Fruit fly (Drosophila melanogaster) whole organism, embryonic: Measurements from ENCODE around the gene GatB.

Experiments
- Asciz ChIP-seq: fragments of 200-800 bp; sonication (Bioruptor generic); optimal IDR thresholded peaks from 2 replicates; lab custom pipeline; 2017; ENCODE audit warnings: missing biosample characterization, mild to moderate bottlenecking, missing genetic modification characterization, missing genetic modification reagents
- Bdp1 ChIP-seq: fragments of 200-800 bp; sonication (Bioruptor generic); optimal IDR thresholded peaks from 3 replicates; lab custom pipeline; 2016; ENCODE audit warnings: missing biosample characterization, missing genetic modification characterization
- Blimp-1 ChIP-seq: fragments of 200-800 bp; sonication (Bioruptor generic); optimal IDR thresholded peaks from 3 replicates; lab custom pipeline; 2018; ENCODE audit warnings: missing biosample characterization, missing genetic modification characterization, mild to moderate bottlenecking, moderate library complexity, missing genetic modification reagents
- CG10366 ChIP-seq: fragments of 200-800 bp; sonication (Bioruptor generic); IDR thresholded peaks from 2 replicates; pipeline ENCODE4 v1.3.6; 2022; ENCODE audit warnings: missing biosample characterization, missing genetic modification characterization
- CG11093 ChIP-seq: fragments of 200-800 bp; sonication (Bioruptor generic); IDR thresholded peaks from 3 replicates; pipeline ENCODE4 v1.3.6; 2022; ENCODE audit warnings: missing biosample characterization, missing genetic modification characterization
- CG11247 ChIP-seq: fragments of 200-800 bp; sonication (Bioruptor generic); IDR thresholded peaks from 2 replicates; pipeline ENCODE4 v1.3.6; 2022; ENCODE audit warnings: missing biosample characterization, missing genetic modification characterization
- CG11723 ChIP-seq: fragments of 200-800 bp; sonication (Bioruptor generic); optimal IDR thresholded peaks from 2 replicates; lab custom pipeline; 2017; ENCODE audit warnings: missing biosample characterization, mild to moderate bottlenecking, missing genetic modification characterization
- CG12659 ChIP-seq: fragments of 200-800 bp; sonication (Bioruptor generic); optimal IDR thresholded peaks from 3 replicates; lab custom pipeline; 2017; ENCODE audit warnings: mild to moderate bottlenecking, missing biosample characterization, missing genetic modification reagents, missing genetic modification characterization
- CG14667 ChIP-seq: fragments of 200-800 bp; sonication (Bioruptor generic); IDR thresholded peaks from 2 replicates; pipeline ENCODE4 v1.3.6; 2022; ENCODE audit warnings: missing biosample characterization, missing genetic modification characterization
- CG14710 ChIP-seq: fragments of 200-800 bp; sonication (Bioruptor generic); optimal IDR thresholded peaks from 3 replicates; lab custom pipeline; 2019; ENCODE audit warnings: missing biosample characterization, mild to moderate bottlenecking, missing genetic modification characterization, moderate library complexity
- CG14860 ChIP-seq: fragments of 200-800 bp; sonication (Bioruptor generic); IDR thresholded peaks from 3 replicates; pipeline ENCODE4 v1.3.6; 2022; ENCODE audit warnings: missing biosample characterization, missing genetic modification characterization; ENCODE audit not compliant: partially characterized antibody
- CG1529 ChIP-seq: fragments of 200-800 bp; sonication (Bioruptor generic); optimal IDR thresholded peaks from 3 replicates; lab custom pipeline; 2018; ENCODE audit warnings: missing biosample characterization, missing genetic modification characterization
- CG17186 ChIP-seq: fragments of 200-800 bp; sonication (Bioruptor generic); optimal IDR thresholded peaks from 3 replicates; lab custom pipeline; 2017; ENCODE audit warnings: missing biosample characterization, missing genetic modification reagents, missing genetic modification characterization
- CG17361 ChIP-seq: fragments of 200-800 bp; sonication (Bioruptor generic); IDR thresholded peaks from 3 replicates; pipeline ENCODE4 v1.3.6; 2022; ENCODE audit warnings: missing biosample characterization, missing genetic modification characterization
- CG17802 ChIP-seq: fragments of 200-800 bp; sonication (Bioruptor generic); optimal IDR thresholded peaks from 2 replicates; lab custom pipeline; 2018; ENCODE audit warnings: missing biosample characterization, mild to moderate bottlenecking, missing genetic modification characterization, moderate library complexity
- CG1792 ChIP-seq: fragments of 200-800 bp; sonication (Bioruptor generic); optimal IDR thresholded peaks from 2 replicates; lab custom pipeline; 2016; ENCODE audit warnings: missing biosample characterization, missing genetic modification characterization
- CG2116 ChIP-seq: fragments of 200-800 bp; sonication (Bioruptor generic); optimal IDR thresholded peaks from 3 replicates; lab custom pipeline; 2018; ENCODE audit warnings: missing biosample characterization, mild to moderate bottlenecking, missing genetic modification characterization
- CG2712 ChIP-seq: fragments of 200-800 bp; optimal IDR thresholded peaks from 3 replicates; lab custom pipeline; 2019; ENCODE audit warnings: missing biosample characterization, mild to moderate bottlenecking, missing genetic modification characterization, moderate library complexity
- CG3065 ChIP-seq: fragments of 200-800 bp; sonication (Bioruptor generic); optimal IDR thresholded peaks from 2 replicates; lab custom pipeline; 2016; ENCODE audit warnings: missing biosample characterization, missing genetic modification characterization
- CG3838 ChIP-seq: fragments of 200-800 bp; sonication (Bioruptor generic); optimal IDR thresholded peaks from 3 replicates; lab custom pipeline; 2016; ENCODE audit warnings: missing biosample characterization, missing genetic modification characterization
- H2.0 ChIP-seq: fragments of 200-800 bp; sonication (Bioruptor generic); IDR thresholded peaks from 2 replicates; pipeline ENCODE4 v1.3.6; 2022; ENCODE audit warnings: missing biosample characterization, missing genetic modification characterization
- Hr3 ChIP-seq: fragments of 200-800 bp; sonication (Bioruptor generic); optimal IDR thresholded peaks from 3 replicates; lab custom pipeline; 2016; ENCODE audit warnings: missing biosample characterization, missing genetic modification characterization
- Ptx1 ChIP-seq: fragments of 200-800 bp; sonication (Bioruptor generic); IDR thresholded peaks from 2 replicates; pipeline ENCODE4 v1.3.6; 2022; ENCODE audit warnings: missing biosample characterization, missing genetic modification characterization
- Side ChIP-seq: fragments of 200-800 bp; sonication (Bioruptor generic); optimal IDR thresholded peaks from 2 replicates; lab custom pipeline; 2016; ENCODE audit warnings: missing biosample characterization, missing genetic modification characterization
- Six4 ChIP-seq: fragments of 200-800 bp; sonication (Bioruptor generic); optimal IDR thresholded peaks from 2 replicates; lab custom pipeline; 2016; ENCODE audit warnings: missing biosample characterization, missing genetic modification characterization
- Sox102F ChIP-seq: fragments of 200-800 bp; sonication (Bioruptor generic); optimal IDR thresholded peaks from 2 replicates; lab custom pipeline; 2018; ENCODE audit warnings: missing biosample characterization, mild to moderate bottlenecking, missing genetic modification characterization, moderate library complexity
- Xrp1 ChIP-seq: fragments of 200-800 bp; sonication (Bioruptor generic); IDR thresholded peaks from 2 replicates; pipeline ENCODE4 v1.3.6; 2022; ENCODE audit warnings: missing biosample characterization, missing genetic modification characterization
- ara ChIP-seq: fragments of 200-800 bp; sonication (Bioruptor generic); IDR thresholded peaks from 2 replicates; pipeline ENCODE4 v1.3.6; 2022; ENCODE audit warnings: missing biosample characterization, missing genetic modification characterization
- cwo ChIP-seq: fragments of 200-800 bp; sonication (Bioruptor generic); optimal IDR thresholded peaks from 3 replicates; lab custom pipeline; 2017; ENCODE audit warnings: missing biosample characterization, missing genetic modification characterization, mild to moderate bottlenecking, moderate library complexity, missing genetic modification reagents
- dati ChIP-seq: fragments of 200-800 bp; sonication (Bioruptor generic); IDR thresholded peaks from 2 replicates; pipeline ENCODE4 v1.3.6; 2022; ENCODE audit warnings: missing biosample characterization, missing genetic modification characterization
- dysf ChIP-seq: fragments of 200-800 bp; sonication (Bioruptor generic); IDR thresholded peaks from 3 replicates; pipeline ENCODE4 v1.3.6; 2022; ENCODE audit warnings: missing biosample characterization, missing genetic modification characterization
- ems ChIP-seq: fragments of 200-800 bp; sonication (Bioruptor generic); optimal IDR thresholded peaks from 3 replicates; lab custom pipeline; 2016; ENCODE audit warnings: missing biosample characterization, missing genetic modification characterization
- eve ChIP-seq, 2 experiments: fragments of >200 bp; optimal IDR thresholded peaks; 2 replicates each; lab custom pipeline; 2017; ENCODE audit warnings: missing biosample characterization in 2 of 2, missing genetic modification characterization in 2 of 2
- fd3F ChIP-seq: fragments of 200-800 bp; sonication (Bioruptor generic); optimal IDR thresholded peaks from 2 replicates; lab custom pipeline; 2018; ENCODE audit warnings: missing biosample characterization, mild to moderate bottlenecking, missing genetic modification characterization, moderate library complexity
- fu2 ChIP-seq: fragments of 200-800 bp; sonication (Bioruptor generic); optimal IDR thresholded peaks from 2 replicates; lab custom pipeline; 2016; ENCODE audit warnings: missing biosample characterization, missing genetic modification characterization
- gt ChIP-seq: fragments of 200-800 bp; sonication (Bioruptor generic); IDR thresholded peaks from 2 replicates; pipeline ENCODE4 v1.3.6; 2022; ENCODE audit warnings: missing biosample characterization, missing genetic modification characterization
- insv ChIP-seq, 2 experiments: fragments of 200-800 bp; sonication (Bioruptor generic); optimal IDR thresholded peaks; 3 replicates each; lab custom pipeline; 2016 to 2018; ENCODE audit warnings: missing biosample characterization in 2 of 2, missing genetic modification characterization in 2 of 2
- nau ChIP-seq: fragments of 200-800 bp; sonication (Bioruptor generic); optimal IDR thresholded peaks from 3 replicates; lab custom pipeline; 2017; ENCODE audit warnings: missing biosample characterization, mild to moderate bottlenecking, missing genetic modification characterization, missing genetic modification reagents
- sens-2 ChIP-seq: fragments of 200-800 bp; sonication (Bioruptor generic); IDR thresholded peaks from 2 replicates; pipeline ENCODE4 v1.3.6; 2022; ENCODE audit warnings: missing biosample characterization, missing genetic modification characterization
- sim ChIP-seq: fragments of 200-800 bp; sonication (Bioruptor generic); IDR thresholded peaks from 2 replicates; pipeline ENCODE4 v1.3.6; 2022; ENCODE audit warnings: missing biosample characterization, missing genetic modification characterization
- slp2 ChIP-seq: fragments of 200-800 bp; sonication (Bioruptor generic); optimal IDR thresholded peaks from 2 replicates; lab custom pipeline; 2016; ENCODE audit warnings: missing biosample characterization, missing genetic modification characterization
- sob ChIP-seq: fragments of 200-800 bp; sonication (Bioruptor generic); IDR thresholded peaks from 2 replicates; pipeline ENCODE4 v1.3.6; 2022; ENCODE audit warnings: missing biosample characterization, missing genetic modification characterization
- sqz ChIP-seq: fragments of 200-800 bp; sonication (Bioruptor generic); optimal IDR thresholded peaks from 3 replicates; lab custom pipeline; 2018; ENCODE audit warnings: missing biosample characterization, mild to moderate bottlenecking, missing genetic modification characterization
- stwl ChIP-seq: fragments of 200-800 bp; sonication (Bioruptor generic); optimal IDR thresholded peaks from 3 replicates; lab custom pipeline; 2018; ENCODE audit warnings: missing biosample characterization, mild to moderate bottlenecking, missing genetic modification characterization, moderate library complexity
- sug ChIP-seq: fragments of 200-800 bp; optimal IDR thresholded peaks from 2 replicates; lab custom pipeline; 2019; ENCODE audit warnings: missing biosample characterization, mild to moderate bottlenecking, missing genetic modification characterization, moderate library complexity
- ttk ChIP-seq: fragments of 200-800 bp; sonication (Bioruptor generic); IDR thresholded peaks from 2 replicates; pipeline ENCODE4 v2.1.2; 2022; ENCODE audit warnings: missing biosample characterization, missing genetic modification characterization
- twi ChIP-seq: fragments of 200-800 bp; optimal IDR thresholded peaks from 2 replicates; lab custom pipeline; 2019; ENCODE audit warnings: missing biosample characterization, mild to moderate bottlenecking, missing genetic modification characterization, moderate library complexity
- yki ChIP-seq: fragments of >200 bp; optimal IDR thresholded peaks from 3 replicates; lab custom pipeline; 2018
- z ChIP-seq: fragments of 200-800 bp; sonication (Bioruptor generic); IDR thresholded peaks from 3 replicates; pipeline ENCODE4 v1.3.6; 2022; ENCODE audit warnings: missing biosample characterization, missing genetic modification characterization

Gene GatB

dm6 chr3R:24099039-24100026 is 30.7 kb downstream of the GatB start (continued):
- TF ChIP-seq ems (peak; percentile 70), fu2 (GFP tag; lab: Kevin White, UChicago) (peak; percentile 69), CG10366 (GFP tag; lab: Robert Waterston, UW) (peak; percentile 87), gt (0 out of 2 replicates have a peak, but pooled peaks have one; percentile 17), CG3838 (GFP tag; lab: Kevin White, UChicago) (no peak), twi (tag; lab: Kevin White, UChicago) (peak; percentile 48), CG17361 (peak; percentile 51), yki (no peak), z (no peak), insv (GFP tag; optimal IDR thresholded peaks at IDR 0.05; lab: Kevin White, UChicago) (no peak), Side (peak; percentile 69), H2.0 (GFP tag; lab: Robert Waterston, UW) (peak; percentile 87), ara (GFP tag; lab: Robert Waterston, UW) (peak; percentile 76; the same call in 1 of the 2 replicates), CG1529 (GFP tag; lab: Kevin White, UChicago) (peak; percentile 17), CG17186 (GFP tag; lab: Kevin White, UChicago) (no peak), Ptx1 (GFP tag; lab: Robert Waterston, UW) (peak; percentile 84), slp2 (peak; percentile 65), CG14710 (tag; lab: Kevin White, UChicago) (peak; percentile 50), sug (peak; percentile 55), Blimp-1 (GFP tag; lab: Kevin White, UChicago) (peak; percentile 83), CG17802 (tag; lab: Kevin White, UChicago) (peak; percentile 45), CG1792 (GFP tag; lab: Kevin White, UChicago) (peak; percentile 15), CG11247 (GFP tag; lab: Robert Waterston, UW) (peak; percentile 69), Asciz (GFP tag; lab: Kevin White, UChicago) (peak; percentile 71), fd3F (peak; percentile 76), ttk (GFP tag; lab: Robert Waterston, UW) (peak; percentile 69), CG14860 (no peak), stwl (tag; lab: Kevin White, UChicago) (no peak), dysf (GFP tag; lab: Robert Waterston, UW) (peak; percentile 88), nau (GFP tag; lab: Kevin White, UChicago) (peak; percentile 49), Bdp1 (GFP tag; lab: Kevin White, UChicago) (peak; percentile 71), CG2712 (tag; lab: Kevin White, UChicago) (peak; percentile 82), CG3065 (peak; percentile 68), Sox102F (GFP tag; lab: Kevin White, UChicago) (peak; percentile 85), CG11093 (GFP tag; lab: Robert Waterston, UW) (peak; percentile 56), CG2116 (peak; percentile 35), sqz (GFP tag; lab: Kevin White, UChicago) (no peak), CG14667 (GFP tag; lab: Robert Waterston, UW) (peak; percentile 49; the same call in 1 of the 2 replicates), cwo (peak; percentile 53), dati (GFP tag; lab: Robert Waterston, UW) (peak; percentile 36; the same call in 1 of the 2 replicates), CG11723 (GFP tag; lab: Kevin White, UChicago) (peak; percentile 34), sens-2 (GFP tag; lab: Robert Waterston, UW) (peak; percentile 56; the same call in 1 of the 2 replicates), eve (GFP tag; optimal IDR thresholded peaks at IDR 0.05; lab: Kevin White, UChicago) (peak in 1 of 2 experiments; percentile 56), sob (GFP tag; lab: Robert Waterston, UW) (peak; percentile 91), CG12659 (GFP tag; lab: Kevin White, UChicago) (peak; percentile 74), Xrp1 (GFP tag; lab: Robert Waterston, UW) (peak; percentile 87), Six4 (peak; percentile 62), Hr3 (peak; percentile 72), sim (GFP tag; lab: Robert Waterston, UW) (0 out of 2 replicates have a peak, but pooled peaks have one; percentile 54)
